Worm (Caenorhabditis elegans): Measurements from ENCODE around the gene nhl-2.
A peak's percentile ranks its signal among the peaks of the same experiment; 100 is the strongest.

nhl-2 gene

DNA sequence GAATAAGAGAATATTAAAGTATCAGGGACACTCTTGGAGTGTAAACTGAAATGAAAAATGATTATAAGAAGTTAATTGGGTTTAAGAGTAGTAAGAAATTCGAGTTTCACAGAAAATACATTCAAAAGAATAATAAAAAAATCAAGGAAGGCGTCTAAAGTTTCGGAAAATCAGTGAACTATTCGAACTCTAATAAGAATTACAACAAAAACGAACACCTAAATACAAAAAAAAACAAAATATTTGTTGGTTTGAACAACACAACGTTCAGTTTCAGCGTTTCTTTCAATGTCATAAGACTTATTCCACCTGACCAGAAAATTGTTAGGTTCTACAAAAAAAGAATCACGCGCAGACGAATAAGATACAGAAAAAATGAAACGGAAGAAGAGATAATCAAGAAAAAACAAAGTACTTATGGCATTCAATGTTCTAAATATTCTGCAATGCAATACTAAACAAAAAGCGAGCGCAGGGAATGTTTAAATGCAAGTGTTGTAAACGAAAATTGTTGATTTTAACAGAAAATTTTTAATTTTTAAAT, at the start of gene nhl-2:
nhl-2 (minus strand) TSS at position 51 of the 544 bp plus-strand sequence.
- no peak for TF ChIP-seq hmg-4 (GFP tag; optimal IDR thresholded peaks at IDR 0.05)
- TF ChIP-seq sea-1 (GFP tag; conservative IDR thresholded peaks at IDR 0.05) = no peak
- TF ChIP-seq ceh-36 (tag; optimal IDR thresholded peaks at IDR 0.05) = no peak
- TF ChIP-seq tbx-11 (GFP tag; IDR thresholded peaks at IDR 0.05) = no peak
- TF ChIP-seq ama-1 (optimal IDR thresholded peaks at IDR 0.05) = no peak
- no peak for TF ChIP-seq tra-4 (tag; optimal IDR thresholded peaks at IDR 0.05)
- TF ChIP-seq ceh-13 (GFP tag; optimal IDR thresholded peaks at IDR 0.05) = no peak
- no peak for TF ChIP-seq ets-7 (tag; optimal IDR thresholded peaks at IDR 0.05)

DNA sequence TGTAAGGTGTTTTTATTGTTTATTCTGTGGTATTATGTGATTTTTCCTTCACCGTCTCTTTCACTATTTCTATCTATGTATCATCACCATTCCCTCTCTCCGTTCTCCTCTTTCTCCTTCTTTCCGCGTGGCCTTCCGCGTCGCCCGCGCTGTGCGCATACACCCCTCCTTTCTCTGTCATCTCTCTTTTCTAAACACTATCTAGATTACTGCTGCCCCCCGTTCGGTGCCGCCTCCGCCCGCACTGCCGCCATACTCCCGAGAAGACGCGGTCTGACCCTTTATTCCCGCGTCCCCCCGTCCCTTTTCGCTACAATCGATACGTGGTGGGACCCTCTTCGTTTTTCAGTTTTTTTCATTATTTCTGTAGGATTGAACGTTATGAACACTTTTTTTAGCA, 49.7 kb upstream of the nhl-2 start:
- TF ChIP-seq F13C5.2 (tag; optimal IDR thresholded peaks at IDR 0.05) = peak; percentile 28
- 0 out of 2 replicates have a peak, but pooled peaks have one; percentile 6 for TF ChIP-seq flt-1 (GFP tag; IDR thresholded peaks at IDR 0.05)
- TF ChIP-seq scrt-1 (GFP tag; IDR thresholded peaks at IDR 0.05) = no peak
- TF ChIP-seq ceh-36 (tag; optimal IDR thresholded peaks at IDR 0.05) = no peak
- TF ChIP-seq tra-4 (tag; optimal IDR thresholded peaks at IDR 0.05) = no peak
- TF ChIP-seq hmg-4 (GFP tag; optimal IDR thresholded peaks at IDR 0.05) = peak; percentile 71
- TF ChIP-seq ama-1 (optimal IDR thresholded peaks at IDR 0.05) = no peak
- TF ChIP-seq aly-1 (tag; optimal IDR thresholded peaks at IDR 0.05) = peak; percentile 57
- no peak for TF ChIP-seq hnd-1 (tag; optimal IDR thresholded peaks at IDR 0.05)
- TF ChIP-seq ets-7 (tag; optimal IDR thresholded peaks at IDR 0.05) = no peak
- TF ChIP-seq B0310.2 (tag; optimal IDR thresholded peaks at IDR 0.05) = peak; percentile 21
- 0 out of 2 replicates have a peak, but pooled peaks have one; percentile 25 for TF ChIP-seq sea-1 (GFP tag; conservative IDR thresholded peaks at IDR 0.05)

DNA sequence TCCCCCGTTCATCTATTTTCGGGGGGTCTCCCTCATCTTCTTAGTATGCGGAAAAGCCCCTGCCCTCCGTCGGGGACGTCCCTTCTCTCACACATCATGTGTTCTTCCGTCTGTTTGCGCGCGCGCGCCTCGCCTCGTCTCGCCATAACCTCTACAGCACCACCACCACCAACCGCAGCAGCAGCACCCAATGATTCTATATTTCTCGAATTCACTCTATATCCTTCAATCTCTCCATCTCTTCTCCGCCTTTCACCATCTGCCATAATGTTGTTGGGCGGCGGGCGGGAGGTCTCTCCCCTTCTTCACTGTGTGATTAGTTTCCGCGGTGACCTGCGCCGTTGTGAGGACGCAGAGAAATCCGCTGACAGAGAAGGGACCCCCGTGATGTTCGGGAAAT, 48.5 kb upstream of the nhl-2 start:
- no peak; the same call in 1 of the 2 replicates for TF ChIP-seq tbx-37 (GFP tag; conservative IDR thresholded peaks at IDR 0.05)
- no peak; the same call in 1 of the 2 replicates for TF ChIP-seq flt-1 (GFP tag; IDR thresholded peaks at IDR 0.05)
- peak; percentile 7 for TF ChIP-seq aly-1 (tag; optimal IDR thresholded peaks at IDR 0.05)
- peak; percentile 10 for TF ChIP-seq B0310.2 (tag; optimal IDR thresholded peaks at IDR 0.05)
- TF ChIP-seq hnd-1 (tag; optimal IDR thresholded peaks at IDR 0.05) = peak; percentile 12
- TF ChIP-seq ets-7 (tag; optimal IDR thresholded peaks at IDR 0.05) = peak; percentile 54
- no peak for TF ChIP-seq ceh-13 (GFP tag; optimal IDR thresholded peaks at IDR 0.05)
- TF ChIP-seq scrt-1 (GFP tag; IDR thresholded peaks at IDR 0.05) = 0 out of 2 replicates have a peak, but pooled peaks have one; percentile 63
- no peak for TF ChIP-seq tra-4 (tag; optimal IDR thresholded peaks at IDR 0.05)
- TF ChIP-seq F13C5.2 (tag; optimal IDR thresholded peaks at IDR 0.05) = peak; percentile 58
- peak; percentile 79 for TF ChIP-seq hmg-4 (GFP tag; optimal IDR thresholded peaks at IDR 0.05)
- peak; percentile 42; the same call in 1 of the 2 replicates for TF ChIP-seq pes-1 (GFP tag; IDR thresholded peaks at IDR 0.05)
- peak; percentile 40 for TF ChIP-seq ceh-36 (tag; optimal IDR thresholded peaks at IDR 0.05)
- TF ChIP-seq sea-1 (GFP tag; conservative IDR thresholded peaks at IDR 0.05) = no peak

DNA sequence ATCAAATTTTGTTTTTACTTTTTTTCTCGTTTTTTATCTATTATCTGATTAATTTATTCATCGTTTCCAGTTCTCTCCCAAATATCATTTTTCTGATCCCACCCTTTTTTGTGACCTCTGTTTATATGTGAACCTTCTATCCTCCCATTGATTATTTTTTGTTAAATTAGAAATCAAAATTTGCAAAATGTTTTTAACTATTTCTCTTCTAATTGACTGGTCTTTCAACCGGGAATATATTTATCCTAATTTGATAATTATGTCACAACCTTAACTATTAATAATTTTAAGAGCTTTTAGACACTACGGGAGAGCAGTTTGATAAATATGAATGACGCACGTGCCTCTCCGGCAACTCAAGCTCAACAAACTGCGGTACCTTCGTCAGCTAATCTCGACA, 45.3 kb upstream of the nhl-2 start, which contains the start of gene ntl-9:
ntl-9 (plus strand) TSS at position 301 of the 400 bp plus-strand sequence.
- no peak for TF ChIP-seq ceh-13 (GFP tag; optimal IDR thresholded peaks at IDR 0.05)
- no peak for TF ChIP-seq tbx-11 (GFP tag; IDR thresholded peaks at IDR 0.05)
- no peak for TF ChIP-seq F13C5.2 (tag; optimal IDR thresholded peaks at IDR 0.05)
- TF ChIP-seq pes-1 (GFP tag; IDR thresholded peaks at IDR 0.05) = no peak
- TF ChIP-seq sea-1 (GFP tag; conservative IDR thresholded peaks at IDR 0.05) = no peak
- TF ChIP-seq flt-1 (GFP tag; IDR thresholded peaks at IDR 0.05) = no peak
- no peak for TF ChIP-seq tbx-37 (GFP tag; conservative IDR thresholded peaks at IDR 0.05)
- no peak for TF ChIP-seq B0310.2 (tag; optimal IDR thresholded peaks at IDR 0.05)
- TF ChIP-seq aly-1 (tag; optimal IDR thresholded peaks at IDR 0.05) = no peak
- no peak for TF ChIP-seq ets-7 (tag; optimal IDR thresholded peaks at IDR 0.05)

DNA sequence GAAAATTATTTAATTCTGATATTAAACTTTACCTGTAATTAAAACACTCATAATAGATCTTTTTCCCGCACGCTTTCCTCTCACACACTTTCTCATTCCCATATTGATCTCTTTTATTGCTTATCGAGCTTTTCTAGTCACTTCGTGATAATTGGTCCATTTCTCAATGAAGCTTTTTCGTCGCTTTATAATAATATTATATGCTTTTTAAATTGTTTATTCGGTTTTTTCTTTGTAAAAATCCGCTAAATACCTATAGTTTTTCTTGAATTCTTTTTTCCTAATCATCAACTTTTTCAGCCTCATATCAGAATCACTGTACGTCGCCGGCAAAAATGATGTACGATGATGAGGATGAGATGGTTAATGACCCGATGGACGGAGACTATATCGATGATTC, 40.4 kb upstream of the nhl-2 start, which contains the start of gene rpb-2:
rpb-2 (plus strand) TSS at position 301 of the 400 bp plus-strand sequence.
- TF ChIP-seq B0310.2 (tag; optimal IDR thresholded peaks at IDR 0.05) (no peak), tbx-11 (GFP tag; IDR thresholded peaks at IDR 0.05) (no peak), flt-1 (GFP tag; IDR thresholded peaks at IDR 0.05) (no peak), tbx-37 (GFP tag; conservative IDR thresholded peaks at IDR 0.05) (no peak), hmg-4 (GFP tag; optimal IDR thresholded peaks at IDR 0.05) (no peak), ceh-36 (tag; optimal IDR thresholded peaks at IDR 0.05) (no peak), aly-1 (tag; optimal IDR thresholded peaks at IDR 0.05) (no peak), hmbx-1 (tag; optimal IDR thresholded peaks at IDR 0.05) (no peak), pes-1 (GFP tag; IDR thresholded peaks at IDR 0.05) (no peak)

DNA sequence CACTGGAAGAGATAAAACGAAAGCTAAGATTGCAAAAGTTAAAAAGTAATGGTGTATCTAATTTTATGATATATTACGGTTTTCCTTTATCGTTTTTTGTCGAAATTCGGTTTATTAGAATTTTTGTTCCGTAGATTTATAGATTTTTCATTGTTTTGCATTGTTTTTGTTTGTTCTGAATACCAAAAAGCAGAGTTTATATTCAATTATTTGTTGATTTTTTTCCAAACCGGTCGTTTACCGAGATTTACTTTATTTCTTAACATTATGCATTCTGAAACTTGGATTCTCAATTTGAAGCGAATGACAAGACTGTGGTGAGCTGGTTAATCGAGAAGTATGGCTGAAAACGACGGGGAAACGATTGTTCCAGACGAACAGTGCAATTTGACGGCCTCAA, 38.1 kb upstream of the nhl-2 start, which contains the start of gene fsn-1:
fsn-1 (plus strand) TSS at position 301 of the 400 bp plus-strand sequence.
- TF ChIP-seq hnd-1 (tag; optimal IDR thresholded peaks at IDR 0.05) (no peak), F13C5.2 (tag; optimal IDR thresholded peaks at IDR 0.05) (no peak), aly-1 (tag; optimal IDR thresholded peaks at IDR 0.05) (no peak), pes-1 (GFP tag; IDR thresholded peaks at IDR 0.05) (no peak), ceh-13 (GFP tag; optimal IDR thresholded peaks at IDR 0.05) (no peak), ets-7 (tag; optimal IDR thresholded peaks at IDR 0.05) (no peak), scrt-1 (GFP tag; IDR thresholded peaks at IDR 0.05) (no peak), sea-1 (GFP tag; conservative IDR thresholded peaks at IDR 0.05) (no peak), ama-1 (optimal IDR thresholded peaks at IDR 0.05) (no peak), B0310.2 (tag; optimal IDR thresholded peaks at IDR 0.05) (no peak), tbx-37 (GFP tag; conservative IDR thresholded peaks at IDR 0.05) (no peak), hmg-4 (GFP tag; optimal IDR thresholded peaks at IDR 0.05) (no peak)

DNA sequence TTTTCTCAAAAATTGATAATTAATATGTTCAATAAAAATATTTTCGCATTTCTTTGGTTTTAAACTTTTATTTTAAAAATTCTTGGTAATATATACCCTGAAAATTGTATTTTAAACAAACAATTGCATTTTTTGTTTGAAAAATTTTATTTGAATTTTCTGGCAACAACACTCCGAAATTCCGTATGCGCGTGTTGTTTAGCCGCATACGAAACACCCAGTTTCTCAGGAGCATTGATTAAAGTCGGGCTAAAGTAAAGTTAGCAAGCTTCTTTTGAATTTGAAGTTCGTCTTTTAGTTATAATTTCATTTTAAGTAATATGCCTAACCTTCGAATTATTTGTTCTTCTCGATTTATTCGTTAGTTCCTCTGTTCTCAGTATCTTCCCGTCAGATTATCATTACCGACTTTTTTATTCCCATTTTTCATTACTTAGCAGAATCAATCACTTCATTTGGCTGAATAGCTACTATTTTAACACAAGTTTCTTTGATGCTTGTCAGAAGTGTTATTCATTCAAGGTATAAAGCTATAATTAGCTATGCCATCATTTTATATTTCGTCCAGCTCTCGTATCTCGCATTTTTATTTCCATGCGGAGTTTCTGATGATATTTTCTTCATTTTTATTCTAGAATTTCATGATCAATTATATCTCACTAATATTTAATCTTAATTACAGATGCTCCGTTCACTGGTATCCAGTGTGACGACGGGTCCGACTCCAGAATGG, 36.2 kb upstream of the nhl-2 start, which contains the start of gene mrps-18C:
mrps-18C (plus strand) TSS at position 683 of the 733 bp plus-strand sequence.
- TF ChIP-seq tbx-11 (GFP tag; IDR thresholded peaks at IDR 0.05) (no peak), tbx-37 (GFP tag; conservative IDR thresholded peaks at IDR 0.05) (no peak), B0310.2 (tag; optimal IDR thresholded peaks at IDR 0.05) (no peak), ceh-13 (GFP tag; optimal IDR thresholded peaks at IDR 0.05) (no peak), ama-1 (optimal IDR thresholded peaks at IDR 0.05) (no peak), hnd-1 (tag; optimal IDR thresholded peaks at IDR 0.05) (no peak), flt-1 (GFP tag; IDR thresholded peaks at IDR 0.05) (no peak), ets-7 (tag; optimal IDR thresholded peaks at IDR 0.05) (no peak)
